Worm (Caenorhabditis elegans) whole organism, early embryonic: Measurements from ENCODE around the gene pck-3.

Experiments
- B0310.2 ChIP-seq: sonication (generic microtip); optimal IDR thresholded peaks from 2 replicates; lab custom pipeline; 2016; ENCODE audit warnings: mild to moderate bottlenecking, missing genetic modification characterization, missing compliant biosample characterization
- ama-1 ChIP-seq: fragments of 150-350 bp; optimal IDR thresholded peaks from 2 replicates; lab custom pipeline; 2014
- ceh-13 ChIP-seq: fragments of 200-800 bp; sonication (Bioruptor generic); optimal IDR thresholded peaks from 2 replicates; lab custom pipeline; 2018; ENCODE audit warnings: mild to moderate bottlenecking, missing genetic modification characterization, missing compliant biosample characterization
- ceh-36 ChIP-seq: sonication (generic microtip); optimal IDR thresholded peaks from 2 replicates; lab custom pipeline; 2016; ENCODE audit warnings: missing genetic modification characterization, inconsistent platforms, missing compliant biosample characterization
- ets-7 ChIP-seq: sonication (generic microtip); optimal IDR thresholded peaks from 2 replicates; lab custom pipeline; 2016; ENCODE audit warnings: missing genotype, missing genetic modification characterization, missing compliant biosample characterization
- flt-1 ChIP-seq: fragments of 200-800 bp; sonication (Bioruptor generic); IDR thresholded peaks from 2 replicates; pipeline ENCODE4 v1.3.6; 2022; ENCODE audit warnings: missing genetic modification characterization, missing compliant biosample characterization
- hmg-4 ChIP-seq: fragments of 200-800 bp; sonication (Bioruptor generic); optimal IDR thresholded peaks from 2 replicates; lab custom pipeline; 2018; ENCODE audit warnings: mild to moderate bottlenecking, missing genetic modification characterization, missing compliant biosample characterization
- hnd-1 ChIP-seq: sonication (generic microtip); optimal IDR thresholded peaks from 2 replicates; lab custom pipeline; 2016; ENCODE audit warnings: missing genetic modification characterization, missing compliant biosample characterization
- scrt-1 ChIP-seq: fragments of 200-800 bp; sonication (Bioruptor generic); IDR thresholded peaks from 2 replicates; pipeline ENCODE4 v1.3.6; 2022; ENCODE audit warnings: missing genetic modification characterization, missing compliant biosample characterization
- sea-1 ChIP-seq: fragments of 200-800 bp; sonication (Bioruptor generic); conservative IDR thresholded peaks from 2 replicates; pipeline ENCODE4 v1.3.6; 2022; ENCODE audit warnings: missing genetic modification characterization, missing compliant biosample characterization
- tbx-11 ChIP-seq: fragments of 200-800 bp; sonication (Bioruptor generic); IDR thresholded peaks from 2 replicates; pipeline ENCODE4 v1.3.6; 2022; ENCODE audit warnings: missing genetic modification characterization, missing compliant biosample characterization

DNA sequence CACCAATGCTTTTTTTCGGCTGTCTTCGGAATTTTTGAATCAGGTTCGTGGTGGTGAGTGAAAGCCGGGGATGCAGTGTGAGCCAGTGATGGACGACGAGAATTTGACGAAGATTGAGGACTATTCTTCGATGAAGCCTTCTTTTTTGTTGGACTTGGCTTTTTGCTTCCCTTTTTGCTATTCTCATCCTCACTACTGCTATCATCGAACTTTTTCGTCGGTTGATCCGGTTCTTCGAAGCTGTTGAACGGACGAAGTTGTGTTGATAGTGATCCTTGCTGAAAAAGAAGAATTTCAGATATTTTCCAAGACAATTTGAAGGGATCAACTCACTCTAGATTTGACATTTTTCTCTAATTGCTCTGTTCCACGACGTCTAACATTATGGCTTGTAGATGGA is 47.7 kb downstream of the pck-3 start:
- no peak for TF ChIP-seq ceh-13
- no peak for TF ChIP-seq ama-1 (lab: Kevin White, UChicago)
- no peak for TF ChIP-seq flt-1 (GFP tag; lab: Robert Waterston, UW)
- TF ChIP-seq tbx-11 (GFP tag; lab: Robert Waterston, UW): no peak
- no peak for TF ChIP-seq scrt-1 (GFP tag; lab: Robert Waterston, UW)
- TF ChIP-seq ets-7 (tag; lab: Kevin White, UChicago): no peak
- no peak for TF ChIP-seq B0310.2 (tag; lab: Kevin White, UChicago)
- no peak for TF ChIP-seq hmg-4
- no peak for TF ChIP-seq ceh-36
- no peak for TF ChIP-seq hnd-1 (tag; lab: Kevin White, UChicago)
- TF ChIP-seq sea-1: no peak
